Worm (Caenorhabditis elegans) whole organism, L1 larva: ENCODE measurements around the gene cyp-44A1.

Source experiments
- ceh-8 ChIP-seq: fragments of 200-800 bp; sonication (Bioruptor generic); optimal IDR thresholded peaks from 2 replicates; lab custom pipeline; 2018; ENCODE audit warnings: mild to moderate bottlenecking, missing genetic modification characterization, moderate library complexity, missing compliant biosample characterization
- ces-1 ChIP-seq: fragments of 150-350 bp; optimal IDR thresholded peaks from 2 replicates; lab custom pipeline; 2014; ENCODE audit warnings: missing biosample characterization, missing genetic modification reagents, missing genetic modification characterization
- fkh-10 ChIP-seq: sonication (generic microtip); optimal IDR thresholded peaks from 2 replicates; lab custom pipeline; 2017; ENCODE audit warnings: missing biosample characterization, missing genetic modification reagents, missing genetic modification characterization
- lin-13 ChIP-seq: fragments of 150-350 bp; optimal IDR thresholded peaks from 2 replicates; lab custom pipeline; 2014; ENCODE audit warnings: missing biosample characterization, missing genetic modification reagents, missing genetic modification characterization
- lin-35 ChIP-seq, 2 experiments: fragments of 150-350 bp; optimal IDR thresholded peaks; 2 replicates each; lab custom pipeline; 2014; ENCODE audit warnings: missing biosample characterization in 2 of 2, missing genetic modification characterization in 2 of 2, missing genetic modification reagents in 2 of 2
- nhr-76 ChIP-seq: sonication (generic microtip); optimal IDR thresholded peaks from 2 replicates; lab custom pipeline; 2017; ENCODE audit warnings: missing biosample characterization, missing genetic modification characterization
- pag-3 ChIP-seq: sonication (generic microtip); optimal IDR thresholded peaks from 2 replicates; lab custom pipeline; 2017; ENCODE audit warnings: missing genetic modification characterization, mild to moderate bottlenecking, missing compliant biosample characterization, antibody characterized with exemption, borderline replicate concordance; ENCODE audit not compliant: insufficient read depth
- pqm-1 ChIP-seq: sonication (generic microtip); optimal IDR thresholded peaks from 3 replicates; lab custom pipeline; 2017; ENCODE audit warnings: missing biosample characterization, missing genetic modification characterization
- snpc-4 ChIP-seq: fragments of 150-350 bp; optimal IDR thresholded peaks from 2 replicates; lab custom pipeline; 2014; ENCODE audit warnings: missing biosample characterization, missing genetic modification characterization
- zip-4 ChIP-seq: fragments of 200-800 bp; sonication (Bioruptor generic); optimal IDR thresholded peaks from 2 replicates; lab custom pipeline; 2018; ENCODE audit warnings: mild to moderate bottlenecking, missing genetic modification characterization, moderate library complexity, missing compliant biosample characterization
- ztf-11 ChIP-seq, 2 experiments: sonication (generic microtip); optimal IDR thresholded peaks; 2 replicates each; lab custom pipeline; 2016 to 2017; ENCODE audit warnings: missing genetic modification characterization in 2 of 2, missing biosample characterization in 1 of 2, missing compliant biosample characterization in 1 of 2

DNA sequence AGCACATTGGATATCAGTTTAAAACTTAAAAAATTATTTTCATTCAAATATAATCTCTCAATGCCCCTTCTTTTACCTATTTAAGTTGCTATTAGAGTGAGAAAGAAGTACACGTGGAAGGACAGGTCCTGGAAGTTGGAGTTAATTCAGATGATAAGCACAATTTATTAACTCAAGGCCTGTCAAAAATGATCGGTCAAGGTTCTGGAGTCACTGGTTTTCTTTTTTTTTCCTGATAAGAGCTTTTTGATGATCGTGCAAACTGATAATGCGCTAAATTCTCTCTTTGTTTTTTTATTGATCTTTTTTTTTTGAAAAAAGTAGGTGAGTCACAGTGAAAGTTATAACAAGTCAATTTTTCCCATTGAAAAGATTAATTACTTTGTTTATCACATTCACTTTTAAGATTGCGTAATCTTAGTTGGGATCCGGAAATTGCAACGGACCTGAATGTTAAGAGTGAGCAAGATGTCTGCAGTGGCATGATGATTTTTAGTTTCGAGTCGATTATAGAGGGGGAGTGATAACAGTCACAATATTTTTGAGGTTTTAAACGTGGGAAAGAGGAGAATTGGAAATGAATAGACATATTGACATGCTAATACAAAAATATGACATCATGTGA, 8.7 kb downstream of the cyp-44A1 start:
- no peak for TF ChIP-seq zip-4 (GFP tag; lab: Kevin White, UChicago)
- no peak for TF ChIP-seq fkh-10 (GFP tag; lab: Kevin White, UChicago)
- TF ChIP-seq lin-35 (GFP tag; optimal IDR thresholded peaks at IDR 0.05; lab: Kevin White, UChicago): peak in 1 of 2 experiments; percentile 35
- no peak for TF ChIP-seq lin-13 (GFP tag; lab: Kevin White, UChicago)
- TF ChIP-seq pqm-1 (tag; lab: Kevin White, UChicago): peak; percentile 19
- TF ChIP-seq ztf-11 (tag; optimal IDR thresholded peaks at IDR 0.05; lab: Kevin White, UChicago): no peak
- no peak for TF ChIP-seq snpc-4 (tag; lab: Kevin White, UChicago)
- no peak for TF ChIP-seq nhr-76 (tag; lab: Kevin White, UChicago)
- TF ChIP-seq ces-1 (GFP tag; lab: Kevin White, UChicago): no peak
- TF ChIP-seq ceh-8 (GFP tag; lab: Kevin White, UChicago): no peak
- TF ChIP-seq pag-3 (tag; lab: Kevin White, UChicago): no peak
